Fruit fly (Drosophila melanogaster): Measurements from ENCODE around the gene SdhD.

Gene SdhD

DNA sequence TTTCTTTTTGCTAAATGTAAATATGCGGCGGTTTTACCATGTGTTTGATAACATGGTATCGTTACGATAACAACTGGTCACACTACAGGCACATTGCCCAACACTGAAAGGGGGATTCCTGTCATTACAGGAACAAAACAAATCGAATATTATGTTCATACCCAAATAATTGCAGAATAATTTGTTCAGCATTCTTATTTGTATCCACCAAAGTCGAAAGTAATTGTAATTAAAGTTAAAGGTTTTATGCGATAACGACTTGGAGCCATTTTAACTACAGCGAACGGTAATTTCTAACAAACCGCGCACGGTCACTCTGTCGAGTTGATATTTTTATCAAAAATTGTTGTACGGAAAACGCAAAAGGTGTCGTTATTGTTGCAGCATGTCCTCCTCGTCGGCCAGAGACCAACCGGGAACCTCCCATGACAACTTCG is 7.0 kb upstream of the SdhD start, which contains the start of the genes CG10214 and CG10375:
Gene CG10214, minus strand, starts transcription at position 72 of the 437 bp plus-strand sequence.
Gene CG10375, plus strand, starts transcription at position 296 of the 437 bp plus-strand sequence.
- peak in 1 of 2 experiments; percentile 86 for TF ChIP-seq foxo (GFP tag; optimal IDR thresholded peaks at IDR 0.05)
- TF ChIP-seq Hr83 (GFP tag; optimal IDR thresholded peaks at IDR 0.05; ENCODE audit: poor library complexity, severe bottlenecking) = peak; percentile 72
- peak; percentile 66 for TF ChIP-seq br (GFP tag; optimal IDR thresholded peaks at IDR 0.05)
- TF ChIP-seq jim (GFP tag; optimal IDR thresholded peaks at IDR 0.05) = no peak
- peak; percentile 26 for TF ChIP-seq dmrt93B (GFP tag; optimal IDR thresholded peaks at IDR 0.05)
- TF ChIP-seq Hnf4 (GFP tag; optimal IDR thresholded peaks at IDR 0.05) = no peak
- no peak for TF ChIP-seq CrebA (GFP tag; optimal IDR thresholded peaks at IDR 0.05; ENCODE audit: borderline replicate concordance)
- peak; percentile 86 for TF ChIP-seq rgr (GFP tag; optimal IDR thresholded peaks at IDR 0.05)
- TF ChIP-seq Hr78 (GFP tag; optimal IDR thresholded peaks at IDR 0.05) = no peak
- TF ChIP-seq brk (GFP tag; optimal IDR thresholded peaks at IDR 0.05) = no peak
- peak; percentile 68 for TF ChIP-seq HLH106 (tag; optimal IDR thresholded peaks at IDR 0.05)
- TF ChIP-seq woc (GFP tag; optimal IDR thresholded peaks at IDR 0.05) = peak; percentile 53
- no peak for TF ChIP-seq usp (GFP tag; optimal IDR thresholded peaks at IDR 0.05)
- TF ChIP-seq Sp1 (GFP tag; optimal IDR thresholded peaks at IDR 0.05) = peak; percentile 71
- TF ChIP-seq OdsH (GFP tag; optimal IDR thresholded peaks at IDR 0.05) = peak; percentile 68
- TF ChIP-seq lola (GFP tag; optimal IDR thresholded peaks at IDR 0.05) = no peak
- TF ChIP-seq dsf (GFP tag; optimal IDR thresholded peaks at IDR 0.05; ENCODE audit: borderline replicate concordance) = no peak
- TF ChIP-seq Myc (optimal IDR thresholded peaks at IDR 0.05) = peak; percentile 62
- TF ChIP-seq Dfd (GFP tag; optimal IDR thresholded peaks at IDR 0.05) = no peak
- TF ChIP-seq Rel (GFP tag; optimal IDR thresholded peaks at IDR 0.05) = no peak
- TF ChIP-seq Rel (tag; optimal IDR thresholded peaks at IDR 0.05) = peak; percentile 95
- TF ChIP-seq psq (GFP tag; optimal IDR thresholded peaks at IDR 0.05) = peak; percentile 51
- TF ChIP-seq tai (GFP tag; optimal IDR thresholded peaks at IDR 0.05) = no peak
- TF ChIP-seq Mio (GFP tag; optimal IDR thresholded peaks at IDR 0.05) = peak; percentile 21
- TF ChIP-seq ey (GFP tag; optimal IDR thresholded peaks at IDR 0.05) = peak; percentile 79
- no peak for TF ChIP-seq N (GFP tag; optimal IDR thresholded peaks at IDR 0.05)
- no peak for TF ChIP-seq Vsx2 (GFP tag; optimal IDR thresholded peaks at IDR 0.05; ENCODE audit: partially characterized antibody)
- peak; percentile 82 for TF ChIP-seq h (GFP tag; optimal IDR thresholded peaks at IDR 0.05)
- peak; percentile 75 for TF ChIP-seq fru (GFP tag; optimal IDR thresholded peaks at IDR 0.05)
- TF ChIP-seq GATAd (GFP tag; optimal IDR thresholded peaks at IDR 0.05) = peak; percentile 22
- TF ChIP-seq CG32264 (GFP tag; optimal IDR thresholded peaks at IDR 0.05) = peak; percentile 59
- TF ChIP-seq pan (optimal IDR thresholded peaks at IDR 0.05) = no peak
- TF ChIP-seq CG9705 (GFP tag; optimal IDR thresholded peaks at IDR 0.05) = peak; percentile 51
- peak; percentile 67 for TF ChIP-seq Jra (GFP tag; optimal IDR thresholded peaks at IDR 0.05)
- TF ChIP-seq Dif (GFP tag; optimal IDR thresholded peaks at IDR 0.05; ENCODE audit: partially characterized antibody) = no peak
- no peak for TF ChIP-seq dl (GFP tag; optimal IDR thresholded peaks at IDR 0.05; ENCODE audit: insufficient read depth in 1 of 2, partially characterized antibody in 2 of 2)
- TF ChIP-seq Abd-B (GFP tag; optimal IDR thresholded peaks at IDR 0.05) = no peak
- peak; percentile 75 for TF ChIP-seq sv (GFP tag; optimal IDR thresholded peaks at IDR 0.05)
- no peak for TF ChIP-seq sage (GFP tag; optimal IDR thresholded peaks at IDR 0.05)

dm6 chr3R:23763622-23764273 is 3.3 kb upstream of the SdhD start, which contains the start of gene Lsd-1:
Gene Lsd-1, plus strand, starts transcription at chr3R:23763857.
- no peak for TF ChIP-seq OdsH (GFP tag; optimal IDR thresholded peaks at IDR 0.05)
- peak; percentile 76 for TF ChIP-seq Sp1 (GFP tag; optimal IDR thresholded peaks at IDR 0.05)
- peak; percentile 31 for TF ChIP-seq h (GFP tag; optimal IDR thresholded peaks at IDR 0.05)
- no peak for TF ChIP-seq Vsx2 (GFP tag; optimal IDR thresholded peaks at IDR 0.05; ENCODE audit: partially characterized antibody)
- TF ChIP-seq foxo (GFP tag; optimal IDR thresholded peaks at IDR 0.05) = peak in 1 of 2 experiments; percentile 11
- no peak for TF ChIP-seq Myc (optimal IDR thresholded peaks at IDR 0.05)
- TF ChIP-seq rgr (GFP tag; optimal IDR thresholded peaks at IDR 0.05) = peak; percentile 37
- TF ChIP-seq psq (GFP tag; optimal IDR thresholded peaks at IDR 0.05) = no peak
- TF ChIP-seq HLH106 (tag; optimal IDR thresholded peaks at IDR 0.05) = peak; percentile 62
- peak; percentile 30 for TF ChIP-seq Hnf4 (GFP tag; optimal IDR thresholded peaks at IDR 0.05)
- peak; percentile 23 for TF ChIP-seq Rel (GFP tag; optimal IDR thresholded peaks at IDR 0.05)
- peak; percentile 85 for TF ChIP-seq Rel (tag; optimal IDR thresholded peaks at IDR 0.05)
- TF ChIP-seq Mio (GFP tag; optimal IDR thresholded peaks at IDR 0.05) = no peak
- TF ChIP-seq GATAd (GFP tag; optimal IDR thresholded peaks at IDR 0.05) = no peak

Data from whole organism, wandering third instar larva.